Fruit fly (Drosophila melanogaster) whole organism, embryonic: ENCODE results near the gene aop.

Experiments used
- CG10543 ChIP-seq: fragments of 200-800 bp; sonication (Bioruptor generic); optimal IDR thresholded peaks from 3 replicates; lab custom pipeline; 2017; ENCODE audit warnings: missing biosample characterization, mild to moderate bottlenecking, missing genetic modification characterization, moderate library complexity
- CG11696 ChIP-seq: fragments of 200-800 bp; sonication (Bioruptor generic); IDR thresholded peaks from 2 replicates; pipeline ENCODE4 v1.3.6; 2022; ENCODE audit warnings: missing biosample characterization, missing genetic modification characterization
- CG12071 ChIP-seq: fragments of 200-800 bp; sonication (Bioruptor generic); optimal IDR thresholded peaks from 3 replicates; lab custom pipeline; 2018; ENCODE audit warnings: missing biosample characterization, mild to moderate bottlenecking, missing genetic modification characterization
- CG13123 ChIP-seq: fragments of 200-800 bp; sonication (Bioruptor generic); optimal IDR thresholded peaks from 2 replicates; lab custom pipeline; 2016; ENCODE audit warnings: missing biosample characterization, missing genetic modification characterization
- CG17612 ChIP-seq: fragments of 200-800 bp; sonication (Bioruptor generic); IDR thresholded peaks from 2 replicates; pipeline ENCODE4 v1.3.6; 2022; ENCODE audit warnings: missing biosample characterization, missing genetic modification characterization
- CG43689 ChIP-seq: fragments of 200-800 bp; sonication (Bioruptor generic); IDR thresholded peaks from 2 replicates; pipeline ENCODE4 v1.3.6; 2022; ENCODE audit warnings: missing biosample characterization, missing genetic modification characterization
- CG4404 ChIP-seq: fragments of 200-800 bp; sonication (Bioruptor generic); IDR thresholded peaks from 2 replicates; pipeline ENCODE4 v1.3.6; 2022; ENCODE audit warnings: missing biosample characterization, missing genetic modification characterization
- CG4730 ChIP-seq: fragments of 200-800 bp; sonication (Bioruptor generic); IDR thresholded peaks from 2 replicates; pipeline ENCODE4 v1.3.6; 2022; ENCODE audit warnings: missing biosample characterization, missing genetic modification characterization
- CG4820 ChIP-seq: fragments of 200-800 bp; sonication (Bioruptor generic); optimal IDR thresholded peaks from 3 replicates; lab custom pipeline; 2016; ENCODE audit warnings: missing biosample characterization, missing genetic modification characterization
- CG5180 ChIP-seq: fragments of 200-800 bp; sonication (Bioruptor generic); optimal IDR thresholded peaks from 3 replicates; lab custom pipeline; 2017; ENCODE audit warnings: missing biosample characterization, missing genetic modification characterization, mild to moderate bottlenecking, moderate library complexity, missing genetic modification reagents
- CG6813 ChIP-seq: fragments of 200-800 bp; sonication (Bioruptor generic); optimal IDR thresholded peaks from 2 replicates; lab custom pipeline; 2017; ENCODE audit warnings: missing biosample characterization, missing genetic modification characterization, mild to moderate bottlenecking, moderate library complexity, missing genetic modification reagents
- CG6854 ChIP-seq: fragments of 200-800 bp; sonication (Bioruptor generic); optimal IDR thresholded peaks from 3 replicates; lab custom pipeline; 2017; ENCODE audit warnings: missing biosample characterization, mild to moderate bottlenecking, missing genetic modification characterization
- Dad ChIP-seq: fragments of 200-800 bp; sonication (Bioruptor generic); optimal IDR thresholded peaks from 3 replicates; lab custom pipeline; 2016; ENCODE audit warnings: missing biosample characterization, missing genetic modification characterization
- Doc2 ChIP-seq: fragments of 200-800 bp; sonication (Bioruptor generic); IDR thresholded peaks from 2 replicates; pipeline ENCODE4 v1.3.6; 2022; ENCODE audit warnings: missing biosample characterization, missing genetic modification characterization
- Elba2 ChIP-seq: fragments of 200-800 bp; sonication (Bioruptor generic); optimal IDR thresholded peaks from 3 replicates; lab custom pipeline; 2016; ENCODE audit warnings: missing biosample characterization, missing genetic modification characterization
- Ets65A ChIP-seq: fragments of 200-800 bp; sonication (Bioruptor generic); peaks from one replicate; lab custom pipeline; 2016; ENCODE audit warnings: missing biosample characterization, missing genetic modification characterization
- Gug ChIP-seq: fragments of 200-800 bp; sonication (Bioruptor generic); IDR thresholded peaks from 4 replicates; pipeline ENCODE4 v1.3.6; 2022; ENCODE audit warnings: missing biosample characterization, missing genetic modification characterization
- HLH54F ChIP-seq: fragments of 200-800 bp; sonication (Bioruptor generic); optimal IDR thresholded peaks from 3 replicates; lab custom pipeline; 2016; ENCODE audit warnings: missing biosample characterization, missing genetic modification characterization
- Hey ChIP-seq: fragments of 200-800 bp; sonication (Bioruptor generic); optimal IDR thresholded peaks from 3 replicates; lab custom pipeline; 2018; ENCODE audit warnings: missing biosample characterization, mild to moderate bottlenecking, missing genetic modification characterization
- Lhr ChIP-seq: fragments of 200-800 bp; sonication (Bioruptor generic); optimal IDR thresholded peaks from 3 replicates; lab custom pipeline; 2017; ENCODE audit warnings: mild to moderate bottlenecking, missing biosample characterization, missing genetic modification reagents, missing genetic modification characterization
- MTF-1 ChIP-seq: fragments of 200-800 bp; sonication (Bioruptor generic); optimal IDR thresholded peaks from 2 replicates; lab custom pipeline; 2018; ENCODE audit warnings: missing biosample characterization, mild to moderate bottlenecking, missing genetic modification characterization, borderline replicate concordance
- Max ChIP-seq: fragments of 200-800 bp; sonication (Bioruptor generic); optimal IDR thresholded peaks from 2 replicates; lab custom pipeline; 2016; ENCODE audit warnings: missing biosample characterization, mild to moderate bottlenecking, missing genetic modification characterization
- NfI ChIP-seq: fragments of 200-800 bp; sonication (Bioruptor generic); optimal IDR thresholded peaks from 3 replicates; lab custom pipeline; 2018; ENCODE audit warnings: missing biosample characterization, mild to moderate bottlenecking, missing genetic modification characterization, moderate library complexity
- Sin3A ChIP-seq: fragments of >200 bp; optimal IDR thresholded peaks from 2 replicates; lab custom pipeline; 2018
- Six4 ChIP-seq: fragments of 200-800 bp; sonication (Bioruptor generic); optimal IDR thresholded peaks from 2 replicates; lab custom pipeline; 2016; ENCODE audit warnings: missing biosample characterization, missing genetic modification characterization
- Spps ChIP-seq: fragments of 200-800 bp; sonication (Bioruptor generic); optimal IDR thresholded peaks from 2 replicates; lab custom pipeline; 2018; ENCODE audit warnings: missing biosample characterization, mild to moderate bottlenecking, missing genetic modification characterization
- Sry-δ ChIP-seq: fragments of 200-800 bp; sonication (Bioruptor generic); optimal IDR thresholded peaks from 2 replicates; lab custom pipeline; 2016; ENCODE audit warnings: missing biosample characterization, missing genetic modification characterization
- Taf1 ChIP-seq: fragments of 200-800 bp; sonication (Bioruptor generic); IDR thresholded peaks from 2 replicates; pipeline ENCODE4 v1.3.6; 2022; ENCODE audit warnings: missing biosample characterization, missing genetic modification characterization
- YL-1 ChIP-seq: fragments of 200-800 bp; sonication (Bioruptor generic); optimal IDR thresholded peaks from 3 replicates; lab custom pipeline; 2017; ENCODE audit warnings: missing biosample characterization, mild to moderate bottlenecking, missing genetic modification characterization
- ato ChIP-seq: fragments of 200-800 bp; sonication (Bioruptor generic); IDR thresholded peaks from 2 replicates; pipeline ENCODE4 v1.3.6; 2022; ENCODE audit warnings: missing biosample characterization, missing genetic modification characterization; ENCODE audit not compliant: partially characterized antibody
- btn ChIP-seq: fragments of 200-800 bp; sonication (Bioruptor generic); optimal IDR thresholded peaks from 2 replicates; lab custom pipeline; 2016; ENCODE audit warnings: missing biosample characterization, missing genetic modification characterization
- corto ChIP-seq: fragments of 200-800 bp; sonication (Bioruptor generic); optimal IDR thresholded peaks from 2 replicates; lab custom pipeline; 2016; ENCODE audit warnings: missing biosample characterization, mild to moderate bottlenecking, missing genetic modification characterization, moderate library complexity
- crc ChIP-seq: fragments of 200-800 bp; sonication (Bioruptor generic); optimal IDR thresholded peaks from 2 replicates; lab custom pipeline; 2016; ENCODE audit warnings: missing biosample characterization, missing genetic modification characterization
- danr ChIP-seq: fragments of 200-800 bp; sonication (Bioruptor generic); IDR thresholded peaks from 2 replicates; pipeline ENCODE4 v1.3.6; 2022; ENCODE audit warnings: missing biosample characterization, missing genetic modification characterization
- disco-r ChIP-seq: fragments of 200-800 bp; sonication (Bioruptor generic); optimal IDR thresholded peaks from 2 replicates; lab custom pipeline; 2016; ENCODE audit warnings: missing biosample characterization, missing genetic modification characterization
- esg ChIP-seq: fragments of 200-800 bp; sonication (Bioruptor generic); conservative IDR thresholded peaks from 2 replicates; pipeline ENCODE4 v1.3.6; 2022; ENCODE audit warnings: missing biosample characterization, missing genetic modification characterization
- gem ChIP-seq: fragments of 200-800 bp; sonication (Bioruptor generic); optimal IDR thresholded peaks from 2 replicates; lab custom pipeline; 2019; ENCODE audit warnings: missing biosample characterization, mild to moderate bottlenecking, missing genetic modification characterization, moderate library complexity
- ham ChIP-seq: fragments of 200-800 bp; sonication (Bioruptor generic); IDR thresholded peaks from 2 replicates; pipeline ENCODE4 v1.3.6; 2022; ENCODE audit warnings: missing biosample characterization, missing genetic modification characterization
- ind ChIP-seq: fragments of 200-800 bp; sonication (Bioruptor generic); optimal IDR thresholded peaks from 3 replicates; lab custom pipeline; 2016; ENCODE audit warnings: missing biosample characterization, missing genetic modification characterization
- inv ChIP-seq: fragments of 200-800 bp; sonication (Bioruptor generic); IDR thresholded peaks from 2 replicates; pipeline ENCODE4 v1.3.6; 2022; ENCODE audit warnings: missing biosample characterization, missing genetic modification characterization; ENCODE audit not compliant: partially characterized antibody
- lbe ChIP-seq: fragments of 200-800 bp; sonication (Bioruptor generic); optimal IDR thresholded peaks from 2 replicates; lab custom pipeline; 2016; ENCODE audit warnings: missing biosample characterization, mild to moderate bottlenecking, missing genetic modification characterization
- mam ChIP-seq: fragments of 200-800 bp; sonication (Bioruptor generic); optimal IDR thresholded peaks from 3 replicates; lab custom pipeline; 2016; ENCODE audit warnings: missing biosample characterization, missing genetic modification characterization
- onecut ChIP-seq: fragments of 200-800 bp; sonication (Bioruptor generic); IDR thresholded peaks from 2 replicates; pipeline ENCODE4 v1.3.6; 2022; ENCODE audit warnings: missing biosample characterization, missing genetic modification characterization
- run ChIP-seq: fragments of 200-800 bp; sonication (Bioruptor generic); optimal IDR thresholded peaks from 3 replicates; lab custom pipeline; 2018; ENCODE audit warnings: missing biosample characterization, mild to moderate bottlenecking, missing genetic modification characterization
- shn ChIP-seq: fragments of 200-800 bp; sonication (Bioruptor generic); optimal IDR thresholded peaks from 3 replicates; lab custom pipeline; 2016; ENCODE audit warnings: missing biosample characterization, missing genetic modification characterization
- slp2 ChIP-seq: fragments of 200-800 bp; sonication (Bioruptor generic); optimal IDR thresholded peaks from 2 replicates; lab custom pipeline; 2016; ENCODE audit warnings: missing biosample characterization, missing genetic modification characterization
- tap ChIP-seq: fragments of 200-800 bp; optimal IDR thresholded peaks from 3 replicates; lab custom pipeline; 2019; ENCODE audit warnings: missing biosample characterization, mild to moderate bottlenecking, missing genetic modification characterization, moderate library complexity
- tgo ChIP-seq: fragments of 200-800 bp; sonication (Bioruptor generic); IDR thresholded peaks from 3 replicates; pipeline ENCODE4 v1.3.6; 2022; ENCODE audit warnings: missing biosample characterization, missing genetic modification characterization
- tup ChIP-seq: fragments of 200-800 bp; sonication (Bioruptor generic); optimal IDR thresholded peaks from 2 replicates; lab custom pipeline; 2016; ENCODE audit warnings: missing biosample characterization, mild to moderate bottlenecking, missing genetic modification characterization, moderate library complexity
- unc-4 ChIP-seq: fragments of 200-800 bp; sonication (Bioruptor generic); IDR thresholded peaks from 2 replicates; pipeline ENCODE4 v1.3.6; 2022; ENCODE audit warnings: missing biosample characterization, missing genetic modification characterization; ENCODE audit not compliant: partially characterized antibody
- zen2 ChIP-seq: fragments of 200-800 bp; sonication (Bioruptor generic); IDR thresholded peaks from 3 replicates; pipeline ENCODE4 v1.3.6; 2022; ENCODE audit warnings: missing biosample characterization, missing genetic modification characterization; ENCODE audit not compliant: partially characterized antibody

Gene aop

DNA sequence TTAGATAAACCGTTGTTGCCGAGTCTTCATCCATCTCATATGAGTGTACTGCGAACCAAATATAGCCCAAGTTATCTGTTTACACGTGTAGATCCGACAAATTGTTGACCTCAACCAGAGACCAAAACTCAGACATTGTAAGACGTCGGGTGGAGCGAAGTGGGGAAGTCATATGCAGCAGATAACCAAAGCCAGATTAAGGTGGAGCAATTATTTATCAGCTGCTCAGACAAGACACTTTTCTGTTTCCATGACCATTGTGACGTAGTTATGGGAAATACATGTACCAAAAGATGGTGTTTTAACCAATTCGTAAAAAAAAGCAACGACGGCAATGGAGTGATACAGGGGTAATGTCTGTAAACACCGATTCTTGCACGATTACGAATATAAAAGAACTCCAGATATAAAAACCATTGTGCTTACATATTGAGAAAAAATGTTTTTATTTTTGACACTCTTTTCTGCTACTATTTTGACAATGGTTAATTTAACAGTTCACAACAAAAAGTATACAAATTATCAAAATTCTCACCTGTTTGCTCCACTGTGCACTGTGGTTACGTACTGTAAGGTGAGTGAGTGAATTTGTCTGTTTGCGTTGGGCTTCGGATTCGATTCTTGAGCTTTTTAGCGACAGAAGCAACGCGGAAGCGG lies 1.1 kb downstream of the aop start (continued):
- TF ChIP-seq CG5180 (GFP tag; lab: Kevin White, UChicago), result no peak
- TF ChIP-seq btn, result no peak
- TF ChIP-seq CG13123 (GFP tag; lab: Kevin White, UChicago), result peak; percentile 1
- TF ChIP-seq run (tag; lab: Kevin White, UChicago), result peak; percentile 8
- TF ChIP-seq CG12071 (GFP tag; lab: Kevin White, UChicago), result no peak
- peak; percentile 11 for TF ChIP-seq disco-r (GFP tag; lab: Kevin White, UChicago)
- TF ChIP-seq gem, result peak; percentile 74
- no peak for TF ChIP-seq YL-1 (GFP tag; lab: Kevin White, UChicago)
- no peak for TF ChIP-seq Dad
- TF ChIP-seq MTF-1 (GFP tag; lab: Kevin White, UChicago), result no peak
- no peak for TF ChIP-seq CG4404
- 0 out of 4 replicates have a peak, but pooled peaks have one; percentile 4 for TF ChIP-seq Gug (GFP tag; lab: Robert Waterston, UW)
- TF ChIP-seq CG11696, result peak; percentile 46; the same call in 1 of the 2 replicates
- peak; percentile 14 for TF ChIP-seq Six4
- no peak for TF ChIP-seq CG4730 (GFP tag; lab: Robert Waterston, UW)
- no peak for TF ChIP-seq unc-4 (GFP tag; lab: Robert Waterston, UW)
- TF ChIP-seq NfI (GFP tag; lab: Kevin White, UChicago), result peak; percentile 37
- TF ChIP-seq Ets65A (GFP tag; lab: Kevin White, UChicago), result peak; percentile 92
- TF ChIP-seq mam (GFP tag; lab: Kevin White, UChicago), result peak; percentile 50
- TF ChIP-seq Lhr (GFP tag; lab: Kevin White, UChicago), result no peak
- TF ChIP-seq Taf1 (GFP tag; lab: Robert Waterston, UW), result peak; percentile 45; the same call in 1 of the 2 replicates
- TF ChIP-seq Max, result peak; percentile 48
- TF ChIP-seq inv (GFP tag; lab: Robert Waterston, UW), result no peak
- TF ChIP-seq Spps (tag; lab: Kevin White, UChicago), result no peak
- TF ChIP-seq CG17612, result no peak
- TF ChIP-seq Doc2, result no peak
- no peak for TF ChIP-seq slp2 (GFP tag; lab: Kevin White, UChicago)
- TF ChIP-seq onecut (GFP tag; lab: Robert Waterston, UW), result no peak
- no peak for TF ChIP-seq danr (GFP tag; lab: Robert Waterston, UW)
- TF ChIP-seq ato (GFP tag; lab: Robert Waterston, UW), result no peak
- peak; percentile 73 for TF ChIP-seq shn (GFP tag; lab: Kevin White, UChicago)
- TF ChIP-seq crc (GFP tag; lab: Kevin White, UChicago), result no peak
- no peak for TF ChIP-seq CG6854 (GFP tag; lab: Kevin White, UChicago)
- TF ChIP-seq lbe, result peak; percentile 4
- no peak for TF ChIP-seq tup
- peak; percentile 50 for TF ChIP-seq CG6813 (GFP tag; lab: Kevin White, UChicago)
- TF ChIP-seq Hey (tag; lab: Kevin White, UChicago), result no peak
- TF ChIP-seq ind (GFP tag; lab: Kevin White, UChicago), result peak; percentile 53
- peak; percentile 2 for TF ChIP-seq tap (tag; lab: Kevin White, UChicago)
- no peak for TF ChIP-seq CG43689
- peak; percentile 23; the same call in 1 of the 2 replicates for TF ChIP-seq esg (GFP tag; lab: Robert Waterston, UW)
- no peak for TF ChIP-seq zen2 (GFP tag; lab: Robert Waterston, UW)
- TF ChIP-seq Sin3A (lab: Kevin White, UChicago), result no peak
- TF ChIP-seq HLH54F, result peak; percentile 56
- peak; percentile 53 for TF ChIP-seq corto
- no peak for TF ChIP-seq Sry-δ (GFP tag; lab: Kevin White, UChicago)
- peak; percentile 16 for TF ChIP-seq CG10543
- no peak for TF ChIP-seq Elba2 (GFP tag; lab: Kevin White, UChicago)
- no peak for TF ChIP-seq ham (GFP tag; lab: Robert Waterston, UW)
- peak; percentile 29; the same call in 1 of the 3 replicates for TF ChIP-seq tgo
- TF ChIP-seq CG4820 (GFP tag; lab: Kevin White, UChicago), result peak; percentile 36
